Fruit fly (Drosophila melanogaster): ENCODE measurements around the gene Mur89F.

- TF ChIP-seq Dll (GFP tag; IDR thresholded peaks at IDR 0.05; ENCODE audit: partially characterized antibody) (no peak), CG15601 (tag; optimal IDR thresholded peaks at IDR 0.05) (no peak)
Measured at dm6 chr3R:17202080-17202785, at the start of gene Mur89F.
